Fruit fly (Drosophila melanogaster): ENCODE results near the gene colt.

DNA sequence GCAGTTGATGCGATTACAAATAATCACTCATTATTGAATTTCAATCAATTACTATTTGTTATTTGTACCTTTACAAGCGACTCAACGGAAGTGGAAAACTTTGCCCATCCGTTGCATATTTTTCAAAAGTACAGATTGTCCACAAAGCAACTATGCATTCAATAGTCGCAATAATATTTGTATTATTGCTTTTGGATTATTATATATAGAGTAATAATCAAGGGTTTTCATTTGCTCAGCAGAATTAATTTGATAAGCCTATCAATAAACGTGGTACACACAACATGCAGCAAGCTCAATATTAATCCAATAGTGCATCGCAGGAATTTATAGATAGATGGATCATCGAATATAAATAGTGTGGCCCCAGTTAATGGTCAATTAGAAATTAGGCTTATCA lies 41.3 kb downstream of the colt start:
- TF ChIP-seq CG8478 (optimal IDR thresholded peaks at IDR 0.05) (no peak), CTCF (optimal IDR thresholded peaks at IDR 0.05) (no peak)

Measured in S2 (cell line).